Worm (Caenorhabditis elegans): ENCODE results near the gene fce-2.
"Not testable (repeated sequence)": the region's sequence is repeated elsewhere in the genome, so short reads cannot be mapped to it uniquely, and the experiment has no call there.

- TF ChIP-seq ztf-11, unc-86 (tag; optimal IDR thresholded peaks at IDR 0.05): not testable (repeated sequence)
Observed at ce11 chrV:20431390-20431789, 6.3 kb downstream of the fce-2 start.
